Worm (Caenorhabditis elegans) whole organism, L3 larva: ENCODE results near the gene C17H11.6.
"Not testable (repeated sequence)": the region's sequence is repeated elsewhere in the genome, so short reads cannot be mapped to it uniquely, and the experiment has no call there.

Experiments used
- egl-27 ChIP-seq: sonication (generic microtip); optimal IDR thresholded peaks from 4 replicates; lab custom pipeline; 2017; ENCODE audit warnings: missing biosample characterization, missing genetic modification reagents, missing genetic modification characterization
- pha-4 ChIP-seq: fragments of 150-350 bp; optimal IDR thresholded peaks from 2 replicates; lab custom pipeline; 2014; ENCODE audit warnings: missing biosample characterization, missing genetic modification reagents, missing genetic modification characterization
- unc-39 ChIP-seq: sonication (generic microtip); optimal IDR thresholded peaks from 4 replicates; lab custom pipeline; 2017; ENCODE audit warnings: missing biosample characterization, missing genetic modification characterization
- zag-1 ChIP-seq: fragments of 150-350 bp; optimal IDR thresholded peaks from 2 replicates; lab custom pipeline; 2014; ENCODE audit warnings: missing biosample characterization, missing genetic modification characterization

ce11 chrX:8152560-8153043 lies 51.0 kb downstream of the C17H11.6 start:
- not testable (repeated sequence) for TF ChIP-seq pha-4, unc-39, egl-27, zag-1 (tag; lab: Kevin White, UChicago)
